Worm (Caenorhabditis elegans) whole organism, mixed stage, embryonic: Measurements from ENCODE around the gene frpr-2.

Source experiments
- M03D4.4 ChIP-seq: sonication (generic microtip); optimal IDR thresholded peaks from 2 replicates; lab custom pipeline; 2017; ENCODE audit warnings: mild to moderate bottlenecking, missing genetic modification characterization, missing compliant biosample characterization
- bed-3 ChIP-seq: fragments of 200-800 bp; sonication (Bioruptor generic); optimal IDR thresholded peaks from 3 replicates; lab custom pipeline; 2018; ENCODE audit warnings: mild to moderate bottlenecking, missing genetic modification characterization, moderate library complexity, missing compliant biosample characterization
- ceh-39 ChIP-seq: fragments of 150-350 bp; optimal IDR thresholded peaks from 2 replicates; lab custom pipeline; 2014; ENCODE audit warnings: missing biosample characterization, missing genetic modification characterization
- ceh-43 ChIP-seq: fragments of 200-800 bp; sonication (Bioruptor generic); optimal IDR thresholded peaks from 2 replicates; lab custom pipeline; 2018; ENCODE audit warnings: mild to moderate bottlenecking, missing genetic modification characterization, moderate library complexity, missing compliant biosample characterization
- ceh-83 ChIP-seq: fragments of 200-800 bp; sonication (Bioruptor generic); optimal IDR thresholded peaks from 2 replicates; lab custom pipeline; 2018; ENCODE audit warnings: mild to moderate bottlenecking, missing genetic modification characterization, missing compliant biosample characterization
- drap-1 ChIP-seq: fragments of 200-800 bp; sonication (Bioruptor generic); optimal IDR thresholded peaks from 3 replicates; lab custom pipeline; 2018; ENCODE audit warnings: mild to moderate bottlenecking, missing genetic modification characterization, missing compliant biosample characterization
- elt-1 ChIP-seq: sonication (generic microtip); optimal IDR thresholded peaks from 2 replicates; lab custom pipeline; 2017; ENCODE audit warnings: missing genetic modification characterization, mild to moderate bottlenecking, missing compliant biosample characterization, antibody characterized with exemption, moderate library complexity, borderline replicate concordance; ENCODE audit not compliant: insufficient read depth
- flh-1 ChIP-seq: fragments of 200-800 bp; sonication (Bioruptor generic); optimal IDR thresholded peaks from 2 replicates; lab custom pipeline; 2018; ENCODE audit warnings: mild to moderate bottlenecking, missing genetic modification characterization, moderate library complexity, missing compliant biosample characterization
- ham-2 ChIP-seq: fragments of 200-800 bp; sonication (Bioruptor generic); optimal IDR thresholded peaks from 2 replicates; lab custom pipeline; 2018; ENCODE audit warnings: mild to moderate bottlenecking, missing genetic modification characterization, missing compliant biosample characterization
- hlh-1 ChIP-seq: fragments of 150-350 bp; optimal IDR thresholded peaks from 2 replicates; lab custom pipeline; 2014; ENCODE audit warnings: missing biosample characterization, missing genetic modification reagents, missing genetic modification characterization
- lin-13 ChIP-seq: fragments of 150-350 bp; optimal IDR thresholded peaks from 2 replicates; lab custom pipeline; 2014; ENCODE audit warnings: missing biosample characterization, missing genetic modification characterization
- lin-32 ChIP-seq: fragments of 200-800 bp; sonication (Bioruptor generic); optimal IDR thresholded peaks from 2 replicates; lab custom pipeline; 2018; ENCODE audit warnings: mild to moderate bottlenecking, missing genetic modification characterization, missing compliant biosample characterization
- mab-5 ChIP-seq: fragments of 150-350 bp; optimal IDR thresholded peaks from 2 replicates; lab custom pipeline; 2014; ENCODE audit warnings: missing biosample characterization, missing genetic modification characterization
- mep-1 ChIP-seq: fragments of 150-350 bp; optimal IDR thresholded peaks from 2 replicates; lab custom pipeline; 2017; ENCODE audit warnings: missing biosample characterization, missing genetic modification reagents, missing genetic modification characterization, inconsistent platforms
- nhr-12 ChIP-seq: fragments of 150-350 bp; optimal IDR thresholded peaks from 2 replicates; lab custom pipeline; 2014; ENCODE audit warnings: missing biosample characterization, missing genetic modification characterization
- nhr-2 ChIP-seq: fragments of 150-350 bp; optimal IDR thresholded peaks from 2 replicates; lab custom pipeline; 2014; ENCODE audit warnings: missing biosample characterization, missing genetic modification characterization
- nhr-237 ChIP-seq: fragments of 150-350 bp; optimal IDR thresholded peaks from 2 replicates; lab custom pipeline; 2014; ENCODE audit warnings: missing biosample characterization, missing genetic modification characterization
- nhr-28 ChIP-seq: fragments of 150-350 bp; optimal IDR thresholded peaks from 2 replicates; lab custom pipeline; 2014; ENCODE audit warnings: missing biosample characterization, missing genetic modification characterization
- nhr-76 ChIP-seq: sonication (generic microtip); optimal IDR thresholded peaks from 2 replicates; lab custom pipeline; 2017; ENCODE audit warnings: missing biosample characterization, missing genetic modification characterization
- pha-4 ChIP-seq: fragments of 150-350 bp; optimal IDR thresholded peaks from 2 replicates; lab custom pipeline; 2018; ENCODE audit warnings: missing biosample characterization, missing genetic modification reagents, missing genetic modification characterization
- snpc-4 ChIP-seq: fragments of 150-350 bp; optimal IDR thresholded peaks from 2 replicates; lab custom pipeline; 2014; ENCODE audit warnings: missing biosample characterization, missing genetic modification characterization
- sptf-1 ChIP-seq: sonication (generic microtip); optimal IDR thresholded peaks from 2 replicates; lab custom pipeline; 2017; ENCODE audit warnings: mild to moderate bottlenecking, missing genetic modification characterization, moderate library complexity, missing compliant biosample characterization
- unc-120 ChIP-seq: sonication (generic microtip); optimal IDR thresholded peaks from 2 replicates; lab custom pipeline; 2017; ENCODE audit warnings: missing genetic modification characterization, missing compliant biosample characterization; ENCODE audit not compliant: poor library complexity, severe bottlenecking
- unc-39 ChIP-seq: fragments of 150-350 bp; optimal IDR thresholded peaks from 2 replicates; lab custom pipeline; 2014; ENCODE audit warnings: missing biosample characterization, missing genetic modification characterization
- unc-62 ChIP-seq: fragments of 150-350 bp; optimal IDR thresholded peaks from 2 replicates; lab custom pipeline; 2014; ENCODE audit warnings: missing biosample characterization, missing genetic modification reagents, missing genetic modification characterization
- ztf-11 ChIP-seq: fragments of 150-350 bp; optimal IDR thresholded peaks from 2 replicates; lab custom pipeline; 2014; ENCODE audit warnings: missing biosample characterization, missing genetic modification characterization

The frpr-2 gene

ce11 chrX:12979747-12980146, 14.5 kb downstream of the frpr-2 start:
- no peak for TF ChIP-seq unc-120 (tag; lab: Kevin White, UChicago)
- no peak for TF ChIP-seq mab-5 (tag; lab: Kevin White, UChicago)
- no peak for TF ChIP-seq bed-3
- TF ChIP-seq, all 35 proteins: peak for 0

DNA sequence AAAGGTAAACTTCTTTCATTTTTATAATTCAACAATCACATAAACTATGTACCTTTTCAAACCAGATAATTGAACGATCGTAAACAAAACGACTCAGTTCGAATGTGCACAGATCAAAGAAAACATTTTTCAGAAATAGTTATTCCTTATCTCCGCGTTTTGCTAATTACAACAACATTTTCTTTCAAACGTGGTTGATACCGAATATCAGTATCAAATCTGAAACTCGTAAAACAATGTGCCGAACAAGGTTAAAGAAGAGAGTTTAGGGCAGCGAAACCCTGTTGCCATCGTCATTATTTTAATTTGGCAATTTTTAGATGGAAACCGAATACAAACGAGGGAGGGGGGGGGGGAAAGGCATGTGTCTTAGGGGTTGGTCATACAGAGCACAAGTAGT, 16.1 kb downstream of the frpr-2 start, which contains the start of gene scav-4:
Gene scav-4, plus strand, starts transcription at position 383 of the 400 bp plus-strand sequence.
- TF ChIP-seq ceh-83 (GFP tag; lab: Kevin White, UChicago) (no peak), sptf-1 (tag; lab: Kevin White, UChicago) (no peak), unc-120 (tag; lab: Kevin White, UChicago) (no peak), nhr-76 (no peak), drap-1 (GFP tag; lab: Kevin White, UChicago) (no peak), bed-3 (no peak), flh-1 (GFP tag; lab: Kevin White, UChicago) (no peak), M03D4.4 (tag; lab: Kevin White, UChicago) (no peak), lin-13 (no peak), mab-5 (tag; lab: Kevin White, UChicago) (no peak), nhr-12 (tag; lab: Kevin White, UChicago) (no peak), nhr-28 (tag; lab: Kevin White, UChicago) (no peak), lin-32 (GFP tag; lab: Kevin White, UChicago) (no peak), ceh-43 (GFP tag; lab: Kevin White, UChicago) (no peak)

DNA sequence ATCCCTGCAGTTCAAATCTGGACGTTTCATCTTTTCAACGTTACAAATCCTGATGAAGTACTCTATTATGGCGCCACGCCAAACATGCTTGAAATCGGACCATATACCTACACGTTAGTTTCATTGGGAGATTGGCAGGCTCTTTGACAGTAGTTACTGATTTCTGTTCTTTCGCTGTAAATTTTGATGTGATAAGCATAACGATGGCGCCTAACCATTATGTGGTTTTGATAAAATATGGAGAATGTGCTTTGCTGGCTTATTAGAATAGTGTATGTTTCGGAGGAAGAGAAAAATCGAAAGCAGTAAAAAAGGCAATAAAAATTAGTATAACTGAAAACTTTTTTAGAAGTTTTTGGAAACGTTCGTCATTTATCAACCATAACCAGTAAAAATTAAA, 17.5 kb downstream of the frpr-2 start:
- TF ChIP-seq unc-39 (no peak), snpc-4 (tag; lab: Kevin White, UChicago) (no peak), unc-62 (GFP tag; lab: Kevin White, UChicago) (no peak), nhr-76 (no peak)

DNA sequence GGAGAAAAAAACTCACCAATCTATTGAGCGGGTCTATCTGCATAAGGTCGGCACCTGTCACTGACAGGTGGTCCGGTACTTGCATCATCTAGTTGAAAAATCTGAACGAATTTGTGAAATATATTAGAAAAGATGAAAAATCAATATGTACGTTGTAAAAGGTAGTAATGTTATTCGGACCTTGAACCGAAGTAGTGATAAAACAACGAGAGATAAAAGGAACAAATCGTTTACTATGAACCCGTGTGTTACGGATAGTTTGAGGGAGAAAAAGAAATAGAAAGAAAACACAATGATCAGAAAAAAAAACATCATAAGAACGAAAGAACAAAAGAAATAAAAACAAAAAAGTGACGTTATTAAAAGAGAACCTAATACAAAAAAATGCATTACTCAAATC, 21.9 kb downstream of the frpr-2 start, which contains the start of gene mff-1:
Gene mff-1, minus strand, starts transcription at position 101 of the 400 bp plus-strand sequence.
- TF ChIP-seq pha-4 (tag; lab: Kevin White, UChicago) = no peak
- peak; percentile 87 for TF ChIP-seq nhr-2 (tag; lab: Kevin White, UChicago)

- TF ChIP-seq unc-120 (tag; lab: Kevin White, UChicago) = peak; percentile 70
- TF ChIP-seq flh-1 (GFP tag; lab: Kevin White, UChicago) = no peak
- no peak for TF ChIP-seq ztf-11 (tag; lab: Kevin White, UChicago)
- peak; percentile 63 for TF ChIP-seq ceh-39 (tag; lab: Kevin White, UChicago)
- TF ChIP-seq nhr-76 = no peak
- TF ChIP-seq elt-1 (tag; lab: Kevin White, UChicago) = no peak
- TF ChIP-seq mep-1 = peak; percentile 38
- no peak for TF ChIP-seq ceh-83 (GFP tag; lab: Kevin White, UChicago)
- peak; percentile 6 for TF ChIP-seq pha-4 (tag; lab: Kevin White, UChicago)
- no peak for TF ChIP-seq ham-2 (GFP tag; lab: Kevin White, UChicago)
- TF ChIP-seq nhr-12 (tag; lab: Kevin White, UChicago) = no peak
- TF ChIP-seq snpc-4 (tag; lab: Kevin White, UChicago) = no peak
- no peak for TF ChIP-seq nhr-237 (tag; lab: Kevin White, UChicago)
- TF ChIP-seq, all 35 proteins: peak for 4
These were observed 23.9 kb downstream of the frpr-2 start, which contains the start of gene F11C1.7 for ce11 chrX:12989205-12989604. TSS of gene F11C1.7 (plus strand) at chrX:12989344.

DNA sequence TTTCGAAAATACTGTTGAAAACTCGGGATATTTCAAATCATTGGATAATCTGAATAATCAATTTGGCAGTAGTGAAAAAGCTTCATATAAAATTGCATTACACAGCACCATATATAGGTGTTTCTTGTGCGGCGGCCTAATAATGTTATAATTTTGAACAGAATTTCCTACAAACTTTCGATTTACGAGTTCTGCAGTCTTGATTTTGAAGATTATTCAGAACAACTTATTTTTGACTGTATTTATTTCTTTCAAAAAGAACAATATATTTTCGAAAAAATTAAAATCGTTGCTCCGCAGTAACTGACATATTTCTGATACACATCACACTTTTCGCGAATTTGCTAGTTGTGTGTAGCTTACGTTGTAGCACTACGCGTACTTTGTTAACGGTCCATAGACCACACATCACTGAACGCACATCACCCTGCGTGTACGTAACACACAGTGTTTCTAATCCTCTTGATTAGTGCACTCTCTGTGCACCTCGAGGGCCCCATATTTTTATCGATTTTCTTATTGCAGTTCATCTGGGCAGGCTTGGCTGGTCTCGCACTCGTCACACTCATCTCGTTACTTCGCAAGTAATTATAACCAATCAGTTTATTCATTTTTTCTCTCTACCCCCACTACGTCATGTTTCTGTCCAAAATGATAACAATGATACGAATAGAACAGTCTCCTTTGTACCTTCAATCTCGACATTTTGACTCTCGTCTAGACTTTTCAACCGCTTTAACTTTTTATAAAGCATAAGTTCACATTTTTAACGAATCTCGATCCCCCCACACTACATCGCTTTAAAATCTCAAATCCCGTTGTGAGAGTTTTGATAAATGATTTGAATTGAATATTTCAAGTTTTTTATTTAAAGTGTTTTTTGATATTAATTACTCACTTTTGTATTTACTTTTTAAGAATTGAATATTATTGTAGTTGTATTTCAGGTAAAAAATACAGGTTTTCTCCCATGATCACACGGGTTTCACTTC, 25.6 kb downstream of the frpr-2 start, which contains the start of the genes F11C1.1 and vwa-8:
Gene F11C1.1, minus strand, starts transcription at position 51 of the 992 bp plus-strand sequence.
Gene vwa-8, plus strand, starts transcription at position 942 of the 992 bp plus-strand sequence.
- no peak for TF ChIP-seq snpc-4 (tag; lab: Kevin White, UChicago)
- TF ChIP-seq hlh-1 (tag; lab: Kevin White, UChicago) = no peak
- TF ChIP-seq unc-62 (GFP tag; lab: Kevin White, UChicago) = no peak
- TF ChIP-seq ceh-39 (tag; lab: Kevin White, UChicago) = peak; percentile 29
- no peak for TF ChIP-seq ceh-43 (GFP tag; lab: Kevin White, UChicago)
- TF ChIP-seq sptf-1 (tag; lab: Kevin White, UChicago) = no peak
